Fruit fly (Drosophila melanogaster) whole organism, embryonic: ENCODE measurements around the gene CG32686.

Source experiments
- Blimp-1 ChIP-seq: fragments of 200-800 bp; sonication (Bioruptor generic); optimal IDR thresholded peaks from 3 replicates; lab custom pipeline; 2018; ENCODE audit warnings: missing biosample characterization, missing genetic modification characterization, mild to moderate bottlenecking, moderate library complexity, missing genetic modification reagents
- CG10366 ChIP-seq: fragments of 200-800 bp; sonication (Bioruptor generic); IDR thresholded peaks from 2 replicates; pipeline ENCODE4 v1.3.6; 2022; ENCODE audit warnings: missing biosample characterization, missing genetic modification characterization
- CG10565 ChIP-seq: fragments of 200-800 bp; sonication (Bioruptor generic); optimal IDR thresholded peaks from 3 replicates; lab custom pipeline; 2016; ENCODE audit warnings: missing biosample characterization, mild to moderate bottlenecking, missing genetic modification characterization
- CG10979 ChIP-seq: fragments of 200-800 bp; sonication (Bioruptor generic); optimal IDR thresholded peaks from 2 replicates; lab custom pipeline; 2018; ENCODE audit warnings: missing biosample characterization, mild to moderate bottlenecking, missing genetic modification characterization, moderate library complexity
- CG11085 ChIP-seq: fragments of 200-800 bp; sonication (Bioruptor generic); IDR thresholded peaks from 2 replicates; pipeline ENCODE4 v1.3.6; 2022; ENCODE audit warnings: missing biosample characterization, missing genetic modification characterization
- CG12155 ChIP-seq: fragments of 200-800 bp; sonication (Bioruptor generic); optimal IDR thresholded peaks from 3 replicates; lab custom pipeline; 2016; ENCODE audit warnings: missing biosample characterization, missing genetic modification characterization
- CG12219 ChIP-seq: fragments of 200-800 bp; sonication (Bioruptor generic); optimal IDR thresholded peaks from 3 replicates; lab custom pipeline; 2018; ENCODE audit warnings: missing biosample characterization, mild to moderate bottlenecking, missing genetic modification characterization
- CG12744 ChIP-seq: fragments of 200-800 bp; sonication (Bioruptor generic); optimal IDR thresholded peaks from 2 replicates; lab custom pipeline; 2016; ENCODE audit warnings: missing biosample characterization, missing genetic modification characterization
- CG15073 ChIP-seq: fragments of 200-800 bp; sonication (Bioruptor generic); optimal IDR thresholded peaks from 2 replicates; lab custom pipeline; 2016; ENCODE audit warnings: missing biosample characterization, missing genetic modification characterization
- CG15269 ChIP-seq: fragments of 200-800 bp; sonication (Bioruptor generic); optimal IDR thresholded peaks from 2 replicates; lab custom pipeline; 2018; ENCODE audit warnings: missing biosample characterization, mild to moderate bottlenecking, missing genetic modification characterization, moderate library complexity
- CG15479 ChIP-seq: fragments of 200-800 bp; sonication (Bioruptor generic); optimal IDR thresholded peaks from 3 replicates; lab custom pipeline; 2019; ENCODE audit warnings: missing biosample characterization, mild to moderate bottlenecking, missing genetic modification characterization, moderate library complexity
- CG15514 ChIP-seq: fragments of 200-800 bp; sonication (Bioruptor generic); optimal IDR thresholded peaks from 3 replicates; lab custom pipeline; 2017; ENCODE audit warnings: missing biosample characterization, missing genetic modification characterization, mild to moderate bottlenecking, moderate library complexity, missing genetic modification reagents
- CG1647 ChIP-seq: fragments of 200-800 bp; sonication (Bioruptor generic); optimal IDR thresholded peaks from 3 replicates; lab custom pipeline; 2016; ENCODE audit warnings: missing biosample characterization, missing genetic modification characterization
- CG16813 ChIP-seq: fragments of 200-800 bp; sonication (Bioruptor generic); IDR thresholded peaks from 3 replicates; pipeline ENCODE4 v1.3.6; 2022; ENCODE audit warnings: missing biosample characterization, missing genetic modification characterization; ENCODE audit not compliant: partially characterized antibody
- CG17359 ChIP-seq: fragments of 200-800 bp; sonication (Bioruptor generic); optimal IDR thresholded peaks from 3 replicates; lab custom pipeline; 2018; ENCODE audit warnings: missing biosample characterization, mild to moderate bottlenecking, missing genetic modification characterization, moderate library complexity
- CG1832 ChIP-seq: fragments of 200-800 bp; sonication (Bioruptor generic); optimal IDR thresholded peaks from 2 replicates; lab custom pipeline; 2017; ENCODE audit warnings: missing biosample characterization, mild to moderate bottlenecking, missing genetic modification characterization, inconsistent platforms
- CG18619 ChIP-seq: fragments of 200-800 bp; sonication (Bioruptor generic); optimal IDR thresholded peaks from 3 replicates; lab custom pipeline; 2017; ENCODE audit warnings: missing biosample characterization, mild to moderate bottlenecking, missing genetic modification characterization
- CG3407 ChIP-seq: fragments of 200-800 bp; sonication (Bioruptor generic); optimal IDR thresholded peaks from 2 replicates; lab custom pipeline; 2018; ENCODE audit warnings: missing biosample characterization, mild to moderate bottlenecking, missing genetic modification characterization
- CG3726 ChIP-seq: fragments of 200-800 bp; sonication (Bioruptor generic); IDR thresholded peaks from 3 replicates; pipeline ENCODE4, ENCODE4 v1.3.6; 2022; ENCODE audit warnings: missing biosample characterization, missing genetic modification characterization
- CG4282 ChIP-seq: fragments of 200-800 bp; sonication (Bioruptor generic); optimal IDR thresholded peaks from 2 replicates; lab custom pipeline; 2016; ENCODE audit warnings: missing biosample characterization, missing genetic modification characterization
- CG4328 ChIP-seq: fragments of 200-800 bp; sonication (Bioruptor generic); optimal IDR thresholded peaks from 3 replicates; lab custom pipeline; 2017; ENCODE audit warnings: missing biosample characterization, missing genetic modification reagents, missing genetic modification characterization
- CG6683 ChIP-seq: fragments of 200-800 bp; sonication (Bioruptor generic); optimal IDR thresholded peaks from 2 replicates; lab custom pipeline; 2017; ENCODE audit warnings: missing biosample characterization, mild to moderate bottlenecking, missing genetic modification characterization, missing genetic modification reagents
- CG7839 ChIP-seq: fragments of 200-800 bp; sonication (Bioruptor generic); optimal IDR thresholded peaks from 3 replicates; lab custom pipeline; 2018; ENCODE audit warnings: missing biosample characterization, mild to moderate bottlenecking, missing genetic modification characterization, moderate library complexity
- CG7963 ChIP-seq: fragments of 200-800 bp; sonication (Bioruptor generic); IDR thresholded peaks from 3 replicates; pipeline ENCODE4 v1.3.6; 2022; ENCODE audit warnings: missing biosample characterization, missing genetic modification characterization; ENCODE audit not compliant: partially characterized antibody
- CG8765 ChIP-seq: fragments of 200-800 bp; sonication (Bioruptor generic); IDR thresholded peaks from 2 replicates; pipeline ENCODE4 v1.3.6; 2022; ENCODE audit warnings: missing biosample characterization, missing genetic modification characterization
- CG9727 ChIP-seq: fragments of 200-800 bp; sonication (Bioruptor generic); optimal IDR thresholded peaks from 3 replicates; lab custom pipeline; 2017; ENCODE audit warnings: missing biosample characterization, mild to moderate bottlenecking, missing genetic modification characterization
- CG9797 ChIP-seq: fragments of 200-800 bp; sonication (Bioruptor generic); optimal IDR thresholded peaks from 3 replicates; lab custom pipeline; 2018; ENCODE audit warnings: missing biosample characterization, mild to moderate bottlenecking, missing genetic modification characterization
- D19A ChIP-seq: fragments of 200-800 bp; optimal IDR thresholded peaks from 3 replicates; lab custom pipeline; 2019; ENCODE audit warnings: missing biosample characterization, mild to moderate bottlenecking, missing genetic modification characterization, moderate library complexity
- Dll ChIP-seq: fragments of 200-800 bp; sonication (Bioruptor generic); IDR thresholded peaks from 4 replicates; pipeline ENCODE4 v1.3.6; 2022; ENCODE audit warnings: missing biosample characterization, missing genetic modification characterization; ENCODE audit not compliant: partially characterized antibody
- Fer3 ChIP-seq: fragments of 200-800 bp; sonication (Bioruptor generic); optimal IDR thresholded peaks from 2 replicates; lab custom pipeline; 2018; ENCODE audit warnings: missing biosample characterization, mild to moderate bottlenecking, missing genetic modification characterization, moderate library complexity
- NFAT ChIP-seq: fragments of 200-800 bp; sonication (Bioruptor generic); IDR thresholded peaks from 2 replicates; pipeline ENCODE4 v1.3.6; 2022; ENCODE audit warnings: missing biosample characterization, missing genetic modification characterization
- Sry-β ChIP-seq: fragments of 200-800 bp; sonication (Bioruptor generic); optimal IDR thresholded peaks from 2 replicates; lab custom pipeline; 2018; ENCODE audit warnings: missing biosample characterization, mild to moderate bottlenecking, missing genetic modification characterization, moderate library complexity
- abd-A ChIP-seq: fragments of 200-800 bp; sonication (Bioruptor generic); optimal IDR thresholded peaks from 3 replicates; lab custom pipeline; 2019; ENCODE audit warnings: missing biosample characterization, mild to moderate bottlenecking, missing genetic modification characterization, moderate library complexity
- ara ChIP-seq: fragments of 200-800 bp; sonication (Bioruptor generic); IDR thresholded peaks from 2 replicates; pipeline ENCODE4 v1.3.6; 2022; ENCODE audit warnings: missing biosample characterization, missing genetic modification characterization
- ase ChIP-seq: fragments of 200-800 bp; sonication (Bioruptor generic); IDR thresholded peaks from 3 replicates; pipeline ENCODE4 v1.3.6; 2022; ENCODE audit warnings: missing biosample characterization, missing genetic modification characterization
- bcd ChIP-seq: fragments of 200-800 bp; sonication (Bioruptor generic); optimal IDR thresholded peaks from 2 replicates; lab custom pipeline; 2017; ENCODE audit warnings: missing biosample characterization, mild to moderate bottlenecking, missing genetic modification characterization
- crc ChIP-seq: fragments of 200-800 bp; sonication (Bioruptor generic); optimal IDR thresholded peaks from 2 replicates; lab custom pipeline; 2016; ENCODE audit warnings: missing biosample characterization, missing genetic modification characterization
- dimm ChIP-seq: fragments of 200-800 bp; sonication (Bioruptor generic); IDR thresholded peaks from 2 replicates; pipeline ENCODE4 v1.3.6; 2022; ENCODE audit warnings: missing biosample characterization, missing genetic modification characterization
- emc ChIP-seq: fragments of 200-800 bp; sonication (Bioruptor generic); optimal IDR thresholded peaks from 2 replicates; lab custom pipeline; 2016; ENCODE audit warnings: missing biosample characterization, missing genetic modification characterization
- ken ChIP-seq: fragments of 200-800 bp; sonication (Bioruptor generic); IDR thresholded peaks from 3 replicates; pipeline ENCODE4 v1.3.6; 2022; ENCODE audit warnings: missing biosample characterization, missing genetic modification characterization
- lbe ChIP-seq: fragments of 200-800 bp; sonication (Bioruptor generic); optimal IDR thresholded peaks from 2 replicates; lab custom pipeline; 2016; ENCODE audit warnings: missing biosample characterization, mild to moderate bottlenecking, missing genetic modification characterization
- phol ChIP-seq: fragments of 200-800 bp; sonication (Bioruptor generic); optimal IDR thresholded peaks from 3 replicates; lab custom pipeline; 2018; ENCODE audit warnings: missing biosample characterization, mild to moderate bottlenecking, missing genetic modification characterization, moderate library complexity
- pros ChIP-seq: fragments of 200-800 bp; sonication (Bioruptor generic); optimal IDR thresholded peaks from 3 replicates; lab custom pipeline; 2019; ENCODE audit warnings: missing biosample characterization, mild to moderate bottlenecking, missing genetic modification characterization, moderate library complexity
- repo ChIP-seq: fragments of 200-800 bp; sonication (Bioruptor generic); optimal IDR thresholded peaks from 2 replicates; lab custom pipeline; 2016; ENCODE audit warnings: missing biosample characterization, missing genetic modification characterization
- sc ChIP-seq, 3 experiments: fragments of >200 bp in 2 of 3; fragments of 200-800 bp in 1 of 3; sonication (Bioruptor generic) in 1 of 3; optimal IDR thresholded peaks; 2 replicates in 2 of 3; 3 replicates in 1 of 3; lab custom pipeline; 2017; ENCODE audit warnings: mild to moderate bottlenecking in 1 of 3, missing biosample characterization in 1 of 3, missing genetic modification characterization in 1 of 3, missing genetic modification reagents in 1 of 3
- tna ChIP-seq: fragments of 200-800 bp; sonication (Bioruptor generic); IDR thresholded peaks from 2 replicates; pipeline ENCODE4 v1.3.6; 2022; ENCODE audit warnings: missing biosample characterization, missing genetic modification characterization; ENCODE audit not compliant: partially characterized antibody
- trh ChIP-seq: fragments of 200-800 bp; sonication (Bioruptor generic); optimal IDR thresholded peaks from 2 replicates; lab custom pipeline; 2016; ENCODE audit warnings: missing biosample characterization, missing genetic modification characterization
- vnd ChIP-seq: fragments of 200-800 bp; sonication (Bioruptor generic); IDR thresholded peaks from 3 replicates; pipeline ENCODE4 v1.3.6; 2022; ENCODE audit warnings: missing biosample characterization, missing genetic modification characterization; ENCODE audit not compliant: partially characterized antibody
- vvl ChIP-seq: fragments of 200-800 bp; sonication (Bioruptor generic); IDR thresholded peaks from 2 replicates; pipeline ENCODE4 v1.3.6; 2022; ENCODE audit warnings: missing biosample characterization, missing genetic modification characterization

The CG32686 gene

dm6 chrX:10365748-10366415 is 9.2 kb downstream of the CG32686 start (continued):
- TF ChIP-seq Fer3 (tag; lab: Kevin White, UChicago) (no peak), CG11085 (GFP tag; lab: Robert Waterston, UW) (no peak), CG12219 (GFP tag; lab: Kevin White, UChicago) (no peak), CG7963 (GFP tag; lab: Robert Waterston, UW) (peak; percentile 96), phol (tag; lab: Kevin White, UChicago) (peak; percentile 15), trh (GFP tag; lab: Kevin White, UChicago) (no peak), CG15073 (GFP tag; lab: Kevin White, UChicago) (no peak), CG18619 (GFP tag; lab: Kevin White, UChicago) (no peak), abd-A (tag; lab: Kevin White, UChicago) (peak; percentile 11), Sry-β (GFP tag; lab: Kevin White, UChicago) (no peak), CG15479 (GFP tag; lab: Kevin White, UChicago) (peak; percentile 41), dimm (GFP tag; lab: Robert Waterston, UW) (no peak), pros (peak; percentile 74), CG6683 (GFP tag; lab: Kevin White, UChicago) (no peak), vnd (GFP tag; lab: Robert Waterston, UW) (peak; percentile 93), CG16813 (peak; percentile 94), CG10366 (no peak), CG12155 (no peak), CG15269 (no peak), CG3726 (GFP tag; lab: Robert Waterston, UW) (no peak), CG9797 (GFP tag; lab: Kevin White, UChicago) (peak; percentile 38), ase (GFP tag; lab: Robert Waterston, UW) (no peak), CG12744 (GFP tag; lab: Kevin White, UChicago) (no peak), Blimp-1 (GFP tag; lab: Kevin White, UChicago) (no peak), emc (GFP tag; lab: Kevin White, UChicago) (no peak), CG10979 (tag; lab: Kevin White, UChicago) (no peak), Dll (GFP tag; lab: Robert Waterston, UW) (peak; percentile 92), lbe (GFP tag; lab: Kevin White, UChicago) (peak; percentile 47), crc (GFP tag; lab: Kevin White, UChicago) (peak; percentile 10), D19A (tag; lab: Kevin White, UChicago) (no peak), CG3407 (GFP tag; lab: Kevin White, UChicago) (no peak), bcd (GFP tag; lab: Kevin White, UChicago) (peak; percentile 29), CG4282 (GFP tag; lab: Kevin White, UChicago) (no peak), CG7839 (tag; lab: Kevin White, UChicago) (no peak), CG10565 (GFP tag; lab: Kevin White, UChicago) (no peak), CG9727 (GFP tag; lab: Kevin White, UChicago) (no peak), ken (GFP tag; lab: Robert Waterston, UW) (peak; percentile 19; the same call in 1 of the 3 replicates), tna (GFP tag; lab: Robert Waterston, UW) (peak; percentile 94), ara (GFP tag; lab: Robert Waterston, UW) (no peak), CG17359 (tag; lab: Kevin White, UChicago) (no peak), NFAT (GFP tag; lab: Robert Waterston, UW) (no peak), CG8765 (GFP tag; lab: Robert Waterston, UW) (no peak), CG15514 (GFP tag; lab: Kevin White, UChicago) (peak; percentile 46), CG1647 (no peak), sc (optimal IDR thresholded peaks at IDR 0.05; lab: Kevin White, UChicago) (no peak), sc (GFP tag; optimal IDR thresholded peaks at IDR 0.05; lab: Kevin White, UChicago) (no peak), vvl (GFP tag; lab: Robert Waterston, UW) (no peak), CG1832 (GFP tag; lab: Kevin White, UChicago) (no peak), CG4328 (GFP tag; lab: Kevin White, UChicago) (no peak), repo (GFP tag; lab: Kevin White, UChicago) (no peak)
